Worm (Caenorhabditis elegans): ENCODE measurements around the gene gfat-1.

The gfat-1 gene

ce11 chrII:11596157-11596740, 1.0 kb upstream of the gfat-1 start:
- TF ChIP-seq tbx-11 (GFP tag; IDR thresholded peaks at IDR 0.05) (no peak), B0310.2 (tag; optimal IDR thresholded peaks at IDR 0.05) (no peak), ama-1 (optimal IDR thresholded peaks at IDR 0.05) (no peak), aly-1 (tag; optimal IDR thresholded peaks at IDR 0.05) (no peak), ceh-13 (GFP tag; optimal IDR thresholded peaks at IDR 0.05) (no peak), pes-1 (GFP tag; IDR thresholded peaks at IDR 0.05) (no peak), hmbx-1 (tag; optimal IDR thresholded peaks at IDR 0.05) (no peak), hmg-4 (GFP tag; optimal IDR thresholded peaks at IDR 0.05) (no peak), tra-4 (tag; optimal IDR thresholded peaks at IDR 0.05) (no peak), scrt-1 (GFP tag; IDR thresholded peaks at IDR 0.05) (no peak), tbx-37 (GFP tag; conservative IDR thresholded peaks at IDR 0.05) (no peak), sea-1 (GFP tag; conservative IDR thresholded peaks at IDR 0.05) (no peak), flt-1 (GFP tag; IDR thresholded peaks at IDR 0.05) (no peak)

ce11 chrII:11592023-11592422, 3.2 kb downstream of the gfat-1 start, which contains the start of gene F07A11.1:
TSS of gene F07A11.1 (minus strand) at chrII:11592123.
- TF ChIP-seq pes-1 (GFP tag; IDR thresholded peaks at IDR 0.05): no peak
- no peak for TF ChIP-seq hnd-1 (tag; optimal IDR thresholded peaks at IDR 0.05)
- no peak for TF ChIP-seq scrt-1 (GFP tag; IDR thresholded peaks at IDR 0.05)
- TF ChIP-seq ets-7 (tag; optimal IDR thresholded peaks at IDR 0.05): no peak
- TF ChIP-seq ama-1 (optimal IDR thresholded peaks at IDR 0.05): no peak
- TF ChIP-seq B0310.2 (tag; optimal IDR thresholded peaks at IDR 0.05): no peak
- TF ChIP-seq aly-1 (tag; optimal IDR thresholded peaks at IDR 0.05): no peak
- no peak for TF ChIP-seq flt-1 (GFP tag; IDR thresholded peaks at IDR 0.05)

DNA sequence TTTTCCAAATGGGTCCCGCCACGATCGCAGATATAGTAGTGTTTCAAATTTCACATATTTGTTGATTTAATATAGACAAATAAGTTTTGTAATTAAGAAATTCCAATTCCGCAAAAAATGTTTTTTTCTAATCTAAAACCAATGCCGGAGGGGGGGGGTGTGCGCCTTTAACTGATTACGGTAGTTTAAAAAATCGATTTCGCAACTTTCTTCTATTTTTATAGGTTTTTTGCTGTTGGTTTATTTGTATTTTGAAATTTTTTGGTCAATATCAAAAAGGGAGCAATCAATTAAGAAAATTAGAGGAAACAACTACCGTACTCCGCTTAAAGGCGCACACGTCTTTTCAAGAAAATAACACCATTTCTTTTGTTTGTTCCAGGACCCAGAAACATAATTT, 3.7 kb downstream of the gfat-1 start:
- TF ChIP-seq tbx-37 (GFP tag; conservative IDR thresholded peaks at IDR 0.05): no peak
- TF ChIP-seq hmbx-1 (tag; optimal IDR thresholded peaks at IDR 0.05): no peak
- TF ChIP-seq flt-1 (GFP tag; IDR thresholded peaks at IDR 0.05): no peak
- no peak for TF ChIP-seq tra-4 (tag; optimal IDR thresholded peaks at IDR 0.05)
- TF ChIP-seq scrt-1 (GFP tag; IDR thresholded peaks at IDR 0.05): no peak
- no peak for TF ChIP-seq F13C5.2 (tag; optimal IDR thresholded peaks at IDR 0.05)
- no peak for TF ChIP-seq ceh-36 (tag; optimal IDR thresholded peaks at IDR 0.05)
- TF ChIP-seq tbx-11 (GFP tag; IDR thresholded peaks at IDR 0.05): no peak
- no peak for TF ChIP-seq ets-7 (tag; optimal IDR thresholded peaks at IDR 0.05)
- no peak for TF ChIP-seq pes-1 (GFP tag; IDR thresholded peaks at IDR 0.05)
- TF ChIP-seq ceh-13 (GFP tag; optimal IDR thresholded peaks at IDR 0.05): no peak
- no peak for TF ChIP-seq aly-1 (tag; optimal IDR thresholded peaks at IDR 0.05)
- TF ChIP-seq hmg-4 (GFP tag; optimal IDR thresholded peaks at IDR 0.05): no peak
- no peak for TF ChIP-seq sea-1 (GFP tag; conservative IDR thresholded peaks at IDR 0.05)
- no peak for TF ChIP-seq ama-1 (optimal IDR thresholded peaks at IDR 0.05)
- TF ChIP-seq B0310.2 (tag; optimal IDR thresholded peaks at IDR 0.05): no peak
- no peak for TF ChIP-seq hnd-1 (tag; optimal IDR thresholded peaks at IDR 0.05)

DNA sequence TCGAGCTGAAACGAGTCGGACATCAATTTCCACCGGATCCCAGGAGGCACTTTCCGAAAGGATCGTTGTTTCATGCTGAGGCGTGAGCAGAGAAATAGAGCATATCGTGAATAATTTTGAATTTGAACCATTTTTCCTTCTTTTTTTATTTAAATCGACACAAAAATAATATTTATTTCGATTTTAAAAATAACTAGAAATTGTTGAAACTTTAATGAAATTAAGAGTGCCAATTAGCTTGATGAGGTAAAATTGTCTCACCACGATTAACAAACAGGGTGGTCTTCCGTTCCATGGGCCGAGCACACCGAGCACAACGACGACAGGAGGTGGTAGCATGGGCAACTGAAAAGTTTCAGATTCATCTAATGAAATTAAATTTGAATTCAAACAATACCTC, 6.9 kb downstream of the gfat-1 start:
- no peak for TF ChIP-seq hmbx-1 (tag; optimal IDR thresholded peaks at IDR 0.05)
- TF ChIP-seq flt-1 (GFP tag; IDR thresholded peaks at IDR 0.05): no peak
- TF ChIP-seq tbx-37 (GFP tag; conservative IDR thresholded peaks at IDR 0.05): no peak
- no peak for TF ChIP-seq ceh-36 (tag; optimal IDR thresholded peaks at IDR 0.05)
- TF ChIP-seq aly-1 (tag; optimal IDR thresholded peaks at IDR 0.05): no peak
- TF ChIP-seq ama-1 (optimal IDR thresholded peaks at IDR 0.05): no peak
- TF ChIP-seq ceh-13 (GFP tag; optimal IDR thresholded peaks at IDR 0.05): no peak
- no peak for TF ChIP-seq B0310.2 (tag; optimal IDR thresholded peaks at IDR 0.05)
- no peak for TF ChIP-seq scrt-1 (GFP tag; IDR thresholded peaks at IDR 0.05)
- TF ChIP-seq hnd-1 (tag; optimal IDR thresholded peaks at IDR 0.05): no peak
- no peak for TF ChIP-seq hmg-4 (GFP tag; optimal IDR thresholded peaks at IDR 0.05)
- TF ChIP-seq ets-7 (tag; optimal IDR thresholded peaks at IDR 0.05): no peak
- TF ChIP-seq sea-1 (GFP tag; conservative IDR thresholded peaks at IDR 0.05): no peak
- TF ChIP-seq pes-1 (GFP tag; IDR thresholded peaks at IDR 0.05): no peak
- TF ChIP-seq tra-4 (tag; optimal IDR thresholded peaks at IDR 0.05): no peak
- TF ChIP-seq F13C5.2 (tag; optimal IDR thresholded peaks at IDR 0.05): no peak

DNA sequence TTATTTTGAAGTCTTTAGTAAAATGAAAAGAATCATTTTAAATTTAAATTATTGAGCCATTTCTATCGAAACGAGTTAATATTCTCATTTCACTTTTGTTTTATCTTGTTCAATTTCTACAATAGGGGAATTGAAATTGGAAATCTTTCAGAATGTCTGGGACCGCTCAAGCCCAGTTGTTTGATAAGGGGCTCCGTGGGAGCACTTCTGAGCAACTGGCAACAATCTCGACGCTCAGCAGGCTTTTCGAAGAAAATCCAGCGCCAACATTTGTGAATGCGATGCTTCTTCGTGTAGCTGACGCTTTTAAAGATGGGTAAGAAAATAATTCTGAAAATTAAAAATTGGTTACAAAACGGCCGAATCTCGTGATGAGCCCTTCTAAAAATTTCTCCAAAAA, 12.5 kb downstream of the gfat-1 start, which contains the start of gene ints-7:
Gene ints-7, plus strand, starts transcription at position 152 of the 400 bp plus-strand sequence.
- TF ChIP-seq tra-4 (tag; optimal IDR thresholded peaks at IDR 0.05): no peak
- no peak for TF ChIP-seq aly-1 (tag; optimal IDR thresholded peaks at IDR 0.05)
- no peak for TF ChIP-seq tbx-11 (GFP tag; IDR thresholded peaks at IDR 0.05)
- no peak for TF ChIP-seq B0310.2 (tag; optimal IDR thresholded peaks at IDR 0.05)
- no peak for TF ChIP-seq hmg-4 (GFP tag; optimal IDR thresholded peaks at IDR 0.05)
- no peak for TF ChIP-seq F13C5.2 (tag; optimal IDR thresholded peaks at IDR 0.05)
- no peak for TF ChIP-seq ets-7 (tag; optimal IDR thresholded peaks at IDR 0.05)
- no peak for TF ChIP-seq scrt-1 (GFP tag; IDR thresholded peaks at IDR 0.05)
- TF ChIP-seq hmbx-1 (tag; optimal IDR thresholded peaks at IDR 0.05): no peak
- no peak for TF ChIP-seq hnd-1 (tag; optimal IDR thresholded peaks at IDR 0.05)
- TF ChIP-seq flt-1 (GFP tag; IDR thresholded peaks at IDR 0.05): no peak
- TF ChIP-seq tbx-37 (GFP tag; conservative IDR thresholded peaks at IDR 0.05): no peak
- no peak for TF ChIP-seq sea-1 (GFP tag; conservative IDR thresholded peaks at IDR 0.05)
- no peak for TF ChIP-seq ceh-13 (GFP tag; optimal IDR thresholded peaks at IDR 0.05)
- TF ChIP-seq ceh-36 (tag; optimal IDR thresholded peaks at IDR 0.05): no peak
- no peak for TF ChIP-seq ama-1 (optimal IDR thresholded peaks at IDR 0.05)
- TF ChIP-seq pes-1 (GFP tag; IDR thresholded peaks at IDR 0.05): no peak

ce11 chrII:11578327-11578726, 16.9 kb downstream of the gfat-1 start, which contains the start of gene smc-6:
TSS of gene smc-6 (plus strand) at chrII:11578716.
- TF ChIP-seq ceh-36 (tag; optimal IDR thresholded peaks at IDR 0.05): no peak
- TF ChIP-seq F13C5.2 (tag; optimal IDR thresholded peaks at IDR 0.05): no peak
- TF ChIP-seq ama-1 (optimal IDR thresholded peaks at IDR 0.05): no peak
- TF ChIP-seq flt-1 (GFP tag; IDR thresholded peaks at IDR 0.05): no peak
- TF ChIP-seq tbx-11 (GFP tag; IDR thresholded peaks at IDR 0.05): no peak
- TF ChIP-seq B0310.2 (tag; optimal IDR thresholded peaks at IDR 0.05): no peak
- no peak for TF ChIP-seq aly-1 (tag; optimal IDR thresholded peaks at IDR 0.05)
- TF ChIP-seq sea-1 (GFP tag; conservative IDR thresholded peaks at IDR 0.05): no peak
- no peak for TF ChIP-seq hmbx-1 (tag; optimal IDR thresholded peaks at IDR 0.05)
- no peak for TF ChIP-seq tbx-37 (GFP tag; conservative IDR thresholded peaks at IDR 0.05)
- TF ChIP-seq ets-7 (tag; optimal IDR thresholded peaks at IDR 0.05): no peak
- no peak for TF ChIP-seq scrt-1 (GFP tag; IDR thresholded peaks at IDR 0.05)
- TF ChIP-seq hmg-4 (GFP tag; optimal IDR thresholded peaks at IDR 0.05): no peak
- no peak for TF ChIP-seq tra-4 (tag; optimal IDR thresholded peaks at IDR 0.05)
- no peak for TF ChIP-seq pes-1 (GFP tag; IDR thresholded peaks at IDR 0.05)
- no peak for TF ChIP-seq hnd-1 (tag; optimal IDR thresholded peaks at IDR 0.05)

- no peak for TF ChIP-seq aly-1 (tag; optimal IDR thresholded peaks at IDR 0.05)
- no peak for TF ChIP-seq F13C5.2 (tag; optimal IDR thresholded peaks at IDR 0.05)
- TF ChIP-seq tbx-11 (GFP tag; IDR thresholded peaks at IDR 0.05): no peak
- no peak for TF ChIP-seq flt-1 (GFP tag; IDR thresholded peaks at IDR 0.05)
- TF ChIP-seq B0310.2 (tag; optimal IDR thresholded peaks at IDR 0.05): no peak
- no peak for TF ChIP-seq hnd-1 (tag; optimal IDR thresholded peaks at IDR 0.05)
- TF ChIP-seq hmg-4 (GFP tag; optimal IDR thresholded peaks at IDR 0.05): no peak
- no peak for TF ChIP-seq ceh-13 (GFP tag; optimal IDR thresholded peaks at IDR 0.05)
- TF ChIP-seq ets-7 (tag; optimal IDR thresholded peaks at IDR 0.05): no peak
- TF ChIP-seq scrt-1 (GFP tag; IDR thresholded peaks at IDR 0.05): no peak
- no peak for TF ChIP-seq pes-1 (GFP tag; IDR thresholded peaks at IDR 0.05)
- no peak for TF ChIP-seq ama-1 (optimal IDR thresholded peaks at IDR 0.05)
- TF ChIP-seq hmbx-1 (tag; optimal IDR thresholded peaks at IDR 0.05): no peak
- TF ChIP-seq tra-4 (tag; optimal IDR thresholded peaks at IDR 0.05): no peak
- no peak for TF ChIP-seq tbx-37 (GFP tag; conservative IDR thresholded peaks at IDR 0.05)
- TF ChIP-seq sea-1 (GFP tag; conservative IDR thresholded peaks at IDR 0.05): no peak
- TF ChIP-seq ceh-36 (tag; optimal IDR thresholded peaks at IDR 0.05): no peak
These were observed 17.4 kb downstream of the gfat-1 start for ce11 chrII:11577861-11578260.
